Worm (Caenorhabditis elegans) whole organism, L2 larva: ENCODE results near the gene tpi-1.

ENCODE experiments used
- blmp-1 ChIP-seq: sonication (generic microtip); optimal IDR thresholded peaks from 2 replicates; lab custom pipeline; 2017; ENCODE audit warnings: missing genetic modification characterization, mild to moderate bottlenecking, missing compliant biosample characterization, antibody characterized with exemption, moderate library complexity; ENCODE audit not compliant: insufficient read depth
- egl-27 ChIP-seq: sonication (generic microtip); optimal IDR thresholded peaks from 3 replicates; lab custom pipeline; 2017; ENCODE audit warnings: missing biosample characterization, missing genetic modification reagents, missing genetic modification characterization
- lin-13 ChIP-seq: fragments of 150-350 bp; optimal IDR thresholded peaks from 2 replicates; lab custom pipeline; 2014; ENCODE audit warnings: missing biosample characterization, missing genetic modification reagents, missing genetic modification characterization
- mdl-1 ChIP-seq, 2 experiments: fragments of 150-350 bp in 1 of 2; sonication (generic microtip) in 1 of 2; optimal IDR thresholded peaks; 2 replicates each; lab custom pipeline; 2017; ENCODE audit warnings: missing biosample characterization in 2 of 2, missing genetic modification characterization in 2 of 2
- nhr-6 ChIP-seq: fragments of 150-350 bp; optimal IDR thresholded peaks from 2 replicates; lab custom pipeline; 2014; ENCODE audit warnings: missing biosample characterization, missing genetic modification characterization
- sma-9 ChIP-seq, 2 experiments: fragments of 150-350 bp in 1 of 2; sonication (generic microtip) in 1 of 2; optimal IDR thresholded peaks; 2 replicates each; lab custom pipeline; 2014 to 2016; ENCODE audit warnings: missing genetic modification characterization in 2 of 2, mild to moderate bottlenecking in 1 of 2, missing biosample characterization in 1 of 2, missing compliant biosample characterization in 1 of 2, missing genetic modification reagents in 1 of 2, moderate library complexity in 1 of 2
- snpc-4 ChIP-seq: fragments of 150-350 bp; optimal IDR thresholded peaks from 2 replicates; lab custom pipeline; 2014; ENCODE audit warnings: missing biosample characterization, missing genetic modification characterization
- zag-1 ChIP-seq: fragments of 150-350 bp; optimal IDR thresholded peaks from 2 replicates; lab custom pipeline; 2014; ENCODE audit warnings: missing biosample characterization, missing genetic modification characterization

DNA sequence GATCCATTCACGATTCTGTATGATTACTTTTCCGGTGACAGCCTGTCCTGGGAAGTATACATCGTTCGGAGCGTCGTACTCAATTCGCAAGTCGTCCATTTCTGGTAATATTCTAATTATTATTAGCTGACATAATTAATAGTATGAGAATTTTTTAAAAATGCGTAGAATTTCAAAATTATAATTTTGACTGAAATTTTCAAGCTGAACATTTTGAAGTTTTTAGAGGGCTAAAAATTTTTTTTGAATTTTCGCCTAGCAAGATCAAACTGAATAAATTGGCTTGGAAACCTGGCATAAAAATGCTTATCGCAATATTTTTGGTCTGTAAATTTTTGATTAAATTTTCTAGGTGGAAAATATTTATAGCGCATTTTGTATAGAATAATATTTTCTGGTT is 23.6 kb upstream of the tpi-1 start, which contains the start of gene arrd-7:
- TF ChIP-seq lin-13 (GFP tag; lab: Kevin White, UChicago), result no peak
- no peak for TF ChIP-seq nhr-6
- no peak for TF ChIP-seq snpc-4 (tag; lab: Kevin White, UChicago)
- TF ChIP-seq blmp-1 (tag; lab: Kevin White, UChicago), result no peak
- no peak for TF ChIP-seq mdl-1 (tag; optimal IDR thresholded peaks at IDR 0.05; lab: Kevin White, UChicago)
- TF ChIP-seq egl-27 (tag; lab: Kevin White, UChicago), result no peak
- no peak for TF ChIP-seq sma-9 (GFP tag; optimal IDR thresholded peaks at IDR 0.05; lab: Kevin White, UChicago)
- TF ChIP-seq sma-9 (tag; optimal IDR thresholded peaks at IDR 0.05; lab: Kevin White, UChicago), result no peak
- TF ChIP-seq zag-1, result no peak
